Fruit fly (Drosophila melanogaster): ENCODE measurements around the gene aay.

The aay gene

dm6 chr3L:9420054-9420818 is 2.8 kb upstream of the aay start (continued):
- TF ChIP-seq Asciz (GFP tag; optimal IDR thresholded peaks at IDR 0.05) (peak; percentile 52), D19A (tag; optimal IDR thresholded peaks at IDR 0.05) (peak; percentile 47), Abd-B (GFP tag; optimal IDR thresholded peaks at IDR 0.05) (peak; percentile 4), CG6813 (GFP tag; optimal IDR thresholded peaks at IDR 0.05) (no peak), unpg (GFP tag; optimal IDR thresholded peaks at IDR 0.05) (peak; percentile 62), CG13775 (GFP tag; optimal IDR thresholded peaks at IDR 0.05) (peak; percentile 23), ro (GFP tag; IDR thresholded peaks at IDR 0.05) (no peak), fd3F (GFP tag; optimal IDR thresholded peaks at IDR 0.05) (peak; percentile 21), kah (GFP tag; optimal IDR thresholded peaks at IDR 0.05) (no peak), Eip74EF (GFP tag; optimal IDR thresholded peaks at IDR 0.05) (peak in 1 of 2 experiments; percentile 53), ap (GFP tag; IDR thresholded peaks at IDR 0.05) (peak; percentile 62), sna (GFP tag; IDR thresholded peaks at IDR 0.05; ENCODE audit: partially characterized antibody) (no peak), dm (GFP tag; optimal IDR thresholded peaks at IDR 0.05) (no peak), Hsf (GFP tag; optimal IDR thresholded peaks at IDR 0.05) (peak; percentile 25), CG1832 (GFP tag; optimal IDR thresholded peaks at IDR 0.05) (no peak), CG18476 (GFP tag; optimal IDR thresholded peaks at IDR 0.05) (no peak), Max (GFP tag; optimal IDR thresholded peaks at IDR 0.05) (no peak), B-H2 (GFP tag; optimal IDR thresholded peaks at IDR 0.05) (no peak), dmrt11E (tag; optimal IDR thresholded peaks at IDR 0.05) (no peak), ci (GFP tag; IDR thresholded peaks at IDR 0.05) (peak; percentile 84), CG7987 (GFP tag; optimal IDR thresholded peaks at IDR 0.05) (no peak), ERR (GFP tag; optimal IDR thresholded peaks at IDR 0.05) (no peak), NC2β (GFP tag; optimal IDR thresholded peaks at IDR 0.05) (no peak), Med (GFP tag) (peak; percentile 81), CG1647 (GFP tag; optimal IDR thresholded peaks at IDR 0.05) (peak; percentile 22), Sry-δ (GFP tag; optimal IDR thresholded peaks at IDR 0.05) (no peak), unc-4 (GFP tag; IDR thresholded peaks at IDR 0.05; ENCODE audit: partially characterized antibody) (no peak), sc (optimal IDR thresholded peaks at IDR 0.05) (no peak), sc (GFP tag; optimal IDR thresholded peaks at IDR 0.05) (peak; percentile 10), CG15073 (GFP tag; optimal IDR thresholded peaks at IDR 0.05) (no peak), CG4820 (GFP tag; optimal IDR thresholded peaks at IDR 0.05) (no peak), D19B (GFP tag; optimal IDR thresholded peaks at IDR 0.05) (no peak), odd (GFP tag; optimal IDR thresholded peaks at IDR 0.05) (peak; percentile 44), NK7.1 (GFP tag; optimal IDR thresholded peaks at IDR 0.05) (no peak), Dfd (GFP tag; optimal IDR thresholded peaks at IDR 0.05) (no peak), Sox100B (GFP tag; optimal IDR thresholded peaks at IDR 0.05) (peak; percentile 50), dpn (GFP tag; optimal IDR thresholded peaks at IDR 0.05) (peak in 1 of 2 experiments; percentile 47), en (GFP tag; optimal IDR thresholded peaks at IDR 0.05) (peak; percentile 3), peb (GFP tag; IDR thresholded peaks at IDR 0.05) (peak; percentile 17; the same call in 1 of the 2 replicates), MESR4 (GFP tag; optimal IDR thresholded peaks at IDR 0.05) (no peak), zen2 (GFP tag; IDR thresholded peaks at IDR 0.05; ENCODE audit: partially characterized antibody) (no peak), ATbp (GFP tag; optimal IDR thresholded peaks at IDR 0.05) (peak; percentile 64), TFAM (GFP tag; optimal IDR thresholded peaks at IDR 0.05) (no peak), Dek (tag; optimal IDR thresholded peaks at IDR 0.05) (no peak), CG18262 (tag; optimal IDR thresholded peaks at IDR 0.05) (peak; percentile 56), Fer1 (GFP tag; optimal IDR thresholded peaks at IDR 0.05) (peak; percentile 21), inv (GFP tag; IDR thresholded peaks at IDR 0.05; ENCODE audit: partially characterized antibody) (no peak), CG1529 (GFP tag; optimal IDR thresholded peaks at IDR 0.05) (peak; percentile 2), CG12236 (GFP tag; optimal IDR thresholded peaks at IDR 0.05) (peak; percentile 12)

Data from whole organism, embryonic.